Worm (Caenorhabditis elegans): ENCODE results near the gene Y62H9A.16.

The Y62H9A.16 gene

DNA sequence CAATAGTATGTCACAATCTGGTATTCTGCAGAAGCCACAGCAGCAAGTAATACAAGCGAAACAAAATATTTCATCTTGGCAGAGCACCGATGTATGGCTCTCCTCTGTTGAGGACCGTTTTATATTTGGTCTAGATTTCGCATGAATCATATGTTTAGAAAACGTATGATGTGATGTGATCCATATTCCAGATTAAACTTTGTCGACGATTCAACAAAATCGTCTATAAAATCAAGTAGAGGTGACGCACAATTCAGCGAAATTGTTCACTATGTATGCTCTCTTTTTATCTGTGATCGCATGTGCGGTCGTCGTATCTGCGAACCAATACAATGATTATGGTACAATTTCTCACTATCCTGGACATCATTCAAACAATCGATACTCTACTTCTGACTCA is 38.2 kb upstream of the Y62H9A.16 start, which contains the start of the genes Y62H9A.3 and Y62H9A.4:
Y62H9A.3 (minus strand) TSS at position 101 of the 400 bp plus-strand sequence.
Y62H9A.4 (plus strand) TSS at position 256 of the 400 bp plus-strand sequence.
- TF ChIP-seq elt-1 (tag; optimal IDR thresholded peaks at IDR 0.05), result no peak
- TF ChIP-seq unc-62 (GFP tag; optimal IDR thresholded peaks at IDR 0.05), result no peak

DNA sequence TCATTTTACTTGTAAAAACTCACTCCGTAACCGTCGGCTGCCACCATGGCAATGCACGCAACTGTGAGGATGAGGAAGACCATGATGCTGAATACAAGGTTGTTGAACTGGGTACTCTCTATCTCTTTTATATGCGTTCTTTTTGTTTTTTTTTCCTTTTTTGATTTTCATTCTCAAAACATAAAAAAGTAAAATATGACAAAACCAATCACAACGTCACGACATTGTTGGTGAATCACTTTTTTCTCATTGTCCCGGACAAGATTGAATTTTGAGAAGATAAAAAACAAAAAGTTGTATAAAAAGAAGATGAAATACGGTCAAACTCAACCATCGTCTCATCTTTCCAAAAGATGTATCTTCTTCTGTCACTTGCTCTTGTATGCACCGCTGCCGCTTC is 35.3 kb upstream of the Y62H9A.16 start, which contains the start of the genes Y62H9A.5 and ule-5:
Y62H9A.5 (minus strand) TSS at position 101 of the 400 bp plus-strand sequence.
ule-5 (plus strand) TSS at position 328 of the 400 bp plus-strand sequence.
- no peak for TF ChIP-seq nfya-1 (tag; optimal IDR thresholded peaks at IDR 0.05; ENCODE audit: insufficient read depth)
- TF ChIP-seq lsy-12 (tag; optimal IDR thresholded peaks at IDR 0.05), result no peak
- no peak for TF ChIP-seq pqm-1 (tag; optimal IDR thresholded peaks at IDR 0.05)
- TF ChIP-seq nhr-11 (tag; optimal IDR thresholded peaks at IDR 0.05), result no peak

DNA sequence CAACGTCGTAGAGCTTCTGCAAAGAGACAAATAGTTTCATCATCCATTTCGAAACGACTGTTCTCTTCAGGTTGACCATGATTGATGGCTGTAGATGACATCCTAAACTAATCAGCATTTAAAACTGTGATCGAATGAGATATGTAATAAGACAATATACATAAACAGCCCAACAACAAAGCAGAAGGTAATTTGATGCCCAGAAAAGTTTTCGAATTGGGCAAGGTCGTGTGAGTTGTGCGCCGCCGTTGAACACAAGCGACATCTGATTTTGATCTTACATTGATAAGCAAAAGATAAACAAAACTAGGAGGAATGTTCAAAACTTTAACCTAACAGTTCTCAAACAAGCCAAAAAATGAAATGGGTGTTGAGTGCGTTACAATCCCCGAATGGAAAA is 32.5 kb upstream of the Y62H9A.16 start, which contains the start of gene Y62H9A.7:
Y62H9A.7 (minus strand) TSS at position 101 of the 400 bp plus-strand sequence.
- TF ChIP-seq nhr-43 (tag; optimal IDR thresholded peaks at IDR 0.05; ENCODE audit: poor library complexity, severe bottlenecking) (no peak), egl-27 (tag; optimal IDR thresholded peaks at IDR 0.05) (no peak), R02D3.7 (tag; optimal IDR thresholded peaks at IDR 0.05) (no peak), nhr-77 (tag; optimal IDR thresholded peaks at IDR 0.05) (no peak), mdl-1 (tag; optimal IDR thresholded peaks at IDR 0.05) (no peak), fkh-10 (GFP tag; optimal IDR thresholded peaks at IDR 0.05) (no peak), elt-1 (tag; optimal IDR thresholded peaks at IDR 0.05) (no peak), nhr-237 (tag; optimal IDR thresholded peaks at IDR 0.05) (no peak), ceh-16 (tag; optimal IDR thresholded peaks at IDR 0.05) (no peak), nhr-28 (tag; optimal IDR thresholded peaks at IDR 0.05) (no peak), ceh-9 (tag; optimal IDR thresholded peaks at IDR 0.05) (no peak), ztf-11 (tag; optimal IDR thresholded peaks at IDR 0.05) (no peak), zag-1 (tag; optimal IDR thresholded peaks at IDR 0.05) (no peak), nhr-25 (tag; optimal IDR thresholded peaks at IDR 0.05) (no peak), fkh-2 (tag; optimal IDR thresholded peaks at IDR 0.05) (no peak), eor-1 (tag; optimal IDR thresholded peaks at IDR 0.05) (no peak), nhr-76 (tag; optimal IDR thresholded peaks at IDR 0.05) (no peak), snpc-4 (tag; optimal IDR thresholded peaks at IDR 0.05) (no peak), nhr-23 (tag; optimal IDR thresholded peaks at IDR 0.05) (no peak)

DNA sequence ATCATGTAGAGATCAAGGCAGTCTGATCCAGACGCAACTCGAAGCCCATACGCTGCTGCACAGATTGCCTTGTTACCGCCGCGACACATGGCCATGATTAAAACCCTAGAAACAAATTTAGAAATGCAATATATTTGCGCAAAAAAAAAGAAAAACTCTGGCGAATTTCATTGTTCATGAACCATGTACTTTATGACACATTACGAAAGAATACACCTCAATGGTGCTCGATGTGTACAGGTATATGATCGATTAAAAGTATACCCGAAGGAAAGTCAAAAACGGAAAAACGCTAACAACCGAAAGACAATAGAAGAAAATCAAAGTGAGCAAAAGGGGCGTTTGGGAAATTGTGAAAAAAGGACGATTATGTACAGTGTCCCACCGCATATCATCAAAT is 25.8 kb upstream of the Y62H9A.16 start, which contains the start of gene Y62H9A.8:
Y62H9A.8 (minus strand) TSS at position 101 of the 400 bp plus-strand sequence.
- TF ChIP-seq sea-2 (GFP tag; optimal IDR thresholded peaks at IDR 0.05), result no peak
- no peak for TF ChIP-seq fos-1 (tag; optimal IDR thresholded peaks at IDR 0.05)
- no peak for TF ChIP-seq ztf-11 (tag; optimal IDR thresholded peaks at IDR 0.05)
- TF ChIP-seq unc-39 (tag; optimal IDR thresholded peaks at IDR 0.05), result no peak
- no peak for TF ChIP-seq ama-1 (optimal IDR thresholded peaks at IDR 0.05)
- TF ChIP-seq nhr-77 (tag; optimal IDR thresholded peaks at IDR 0.05), result no peak
- no peak for TF ChIP-seq fkh-10 (GFP tag; optimal IDR thresholded peaks at IDR 0.05)
- no peak for TF ChIP-seq nhr-43 (tag; optimal IDR thresholded peaks at IDR 0.05; ENCODE audit: poor library complexity, severe bottlenecking)
- no peak for TF ChIP-seq egl-27 (tag; optimal IDR thresholded peaks at IDR 0.05)
- TF ChIP-seq aly-2 (tag; optimal IDR thresholded peaks at IDR 0.05), result no peak
- no peak for TF ChIP-seq daf-12 (tag; optimal IDR thresholded peaks at IDR 0.05)
- no peak for TF ChIP-seq skn-1 (tag; optimal IDR thresholded peaks at IDR 0.05)
- TF ChIP-seq nhr-11 (tag; optimal IDR thresholded peaks at IDR 0.05), result no peak
- no peak for TF ChIP-seq ceh-28 (tag; optimal IDR thresholded peaks at IDR 0.05)
- no peak for TF ChIP-seq lin-39 (tag; optimal IDR thresholded peaks at IDR 0.05)
- no peak for TF ChIP-seq elt-2 (tag; optimal IDR thresholded peaks at IDR 0.05)
- no peak for TF ChIP-seq lin-15B (tag; optimal IDR thresholded peaks at IDR 0.05)
- no peak for TF ChIP-seq R02D3.7 (tag; optimal IDR thresholded peaks at IDR 0.05)

DNA sequence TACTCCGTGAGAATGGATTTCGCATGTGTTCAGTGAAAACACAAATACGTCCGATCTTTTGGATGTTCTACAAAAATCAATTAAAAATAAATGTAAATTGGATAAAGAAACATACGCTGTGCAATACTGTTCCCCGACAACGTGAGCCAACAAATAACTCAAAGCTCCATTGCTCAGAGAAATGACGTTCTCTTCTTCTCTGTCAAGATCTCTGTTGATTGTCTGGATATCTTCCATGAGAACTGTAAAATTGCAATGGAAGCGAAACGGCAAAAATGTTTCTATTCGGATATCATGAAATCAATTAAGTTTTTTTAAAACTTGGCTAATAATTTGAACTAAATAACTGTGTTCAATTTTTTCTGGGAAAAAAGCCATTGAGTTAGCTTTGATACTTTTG is 21.4 kb upstream of the Y62H9A.16 start:
- TF ChIP-seq daf-12 (tag; optimal IDR thresholded peaks at IDR 0.05), result no peak
- TF ChIP-seq sea-2 (GFP tag; optimal IDR thresholded peaks at IDR 0.05), result no peak

All from whole organism, L3 larva.